Fruit fly (Drosophila melanogaster): Measurements from ENCODE around the gene MSAmiP.

DNA sequence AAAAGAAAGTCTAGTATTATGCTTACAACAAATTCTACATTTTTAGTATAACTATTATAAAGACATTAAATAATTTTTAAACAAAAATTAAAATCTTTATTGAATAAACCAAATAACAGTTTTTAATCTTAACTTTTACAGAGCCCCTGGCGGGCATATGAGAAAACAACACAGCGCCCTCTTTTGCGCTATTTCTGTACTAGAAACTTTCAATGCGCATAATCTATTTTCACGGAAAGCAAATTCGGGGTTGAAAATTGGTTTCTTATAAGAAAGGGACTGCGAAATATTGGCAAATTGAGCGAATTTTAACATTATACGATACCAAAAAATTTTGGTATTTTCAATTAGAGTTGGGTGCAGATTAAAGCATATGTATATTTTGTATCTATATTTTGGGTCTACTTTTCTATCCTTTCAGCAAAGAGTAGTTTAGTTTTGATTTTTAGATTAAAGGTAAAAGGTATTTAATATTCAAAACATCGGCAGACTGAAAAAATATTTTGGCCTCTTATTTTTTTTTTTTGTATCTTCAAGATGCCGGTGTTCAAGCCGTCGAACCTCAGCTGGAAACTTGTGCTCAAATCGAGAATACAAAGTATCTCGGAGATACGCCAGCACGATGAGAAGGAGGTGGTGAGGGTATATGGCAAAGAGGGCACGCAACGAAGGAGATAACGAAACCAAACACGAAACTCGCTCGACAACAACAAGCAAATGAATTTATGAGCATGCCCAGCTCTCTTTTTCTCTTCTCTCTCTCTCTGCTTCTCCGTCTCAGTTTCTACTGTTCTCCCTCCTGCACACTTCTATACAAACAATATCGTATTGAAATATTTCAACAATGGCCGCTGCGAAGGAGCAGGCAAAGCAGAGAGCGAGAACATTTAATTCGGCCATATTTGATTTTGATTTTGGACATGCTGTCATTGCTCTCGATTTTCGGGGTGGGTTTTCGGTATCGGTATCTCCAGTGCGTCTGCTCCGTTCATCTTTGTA, 38.8 kb downstream of the MSAmiP start:
- TF ChIP-seq cnc (optimal IDR thresholded peaks at IDR 0.05) (no peak), kay (GFP tag; ENCODE audit: borderline replicate concordance) (no peak), CG12768 (GFP tag; optimal IDR thresholded peaks at IDR 0.05) (no peak), Crg-1 (GFP tag; optimal IDR thresholded peaks at IDR 0.05) (no peak), CG7101 (tag; optimal IDR thresholded peaks at IDR 0.05) (no peak), CG14711 (tag; optimal IDR thresholded peaks at IDR 0.05) (no peak), ovo (GFP tag; optimal IDR thresholded peaks at IDR 0.05) (no peak)

Data from whole organism, adult.